Worm (Caenorhabditis elegans) whole organism, L1 larva: ENCODE data around the gene F52H2.3.
A peak's percentile ranks its signal among the peaks of the same experiment; 100 is the strongest.

Experiments used
- C04F5.9 ChIP-seq: sonication (generic microtip); optimal IDR thresholded peaks from 2 replicates; lab custom pipeline; 2016; ENCODE audit warnings: missing genetic modification characterization, missing compliant biosample characterization
- C16A3.4 ChIP-seq: fragments of 150-350 bp; optimal IDR thresholded peaks from 2 replicates; lab custom pipeline; 2014; ENCODE audit warnings: missing biosample characterization, missing genetic modification characterization
- F16B12.6 ChIP-seq: fragments of 150-350 bp; optimal IDR thresholded peaks from 2 replicates; lab custom pipeline; 2014; ENCODE audit warnings: missing biosample characterization, missing genetic modification characterization
- aly-2 ChIP-seq: fragments of 150-350 bp; optimal IDR thresholded peaks from 2 replicates; lab custom pipeline; 2014; ENCODE audit warnings: missing biosample characterization, missing genetic modification characterization
- blmp-1 ChIP-seq: fragments of 150-350 bp; optimal IDR thresholded peaks from 2 replicates; lab custom pipeline; 2014; ENCODE audit warnings: missing biosample characterization, missing genetic modification characterization
- ceh-8 ChIP-seq: fragments of 200-800 bp; sonication (Bioruptor generic); optimal IDR thresholded peaks from 2 replicates; lab custom pipeline; 2018; ENCODE audit warnings: mild to moderate bottlenecking, missing genetic modification characterization, moderate library complexity, missing compliant biosample characterization
- ceh-82 ChIP-seq, 3 experiments: fragments of 150-350 bp in 1 of 3; sonication (generic microtip) in 2 of 3; optimal IDR thresholded peaks; 2 replicates each; lab custom pipeline; 2014 to 2017; ENCODE audit warnings: missing biosample characterization in 3 of 3, missing genetic modification characterization in 3 of 3
- dsc-1 ChIP-seq: sonication (generic microtip); optimal IDR thresholded peaks from 2 replicates; lab custom pipeline; 2016; ENCODE audit warnings: mild to moderate bottlenecking, missing genetic modification characterization, missing compliant biosample characterization
- efl-1 ChIP-seq, 4 experiments: fragments of 150-350 bp; optimal IDR thresholded peaks in 3 of 4; peaks in 1 of 4; 1 replicate in 1 of 4; 2 replicates in 3 of 4; lab custom pipeline; 2014; ENCODE audit warnings: missing biosample characterization in 2 of 4, missing genetic modification characterization in 2 of 4, missing genetic modification reagents in 2 of 4
- egl-13 ChIP-seq: sonication (generic microtip); optimal IDR thresholded peaks from 2 replicates; lab custom pipeline; 2016; ENCODE audit warnings: missing genotype, missing genetic modification reagents, missing genetic modification characterization, missing compliant biosample characterization
- elt-2 ChIP-seq: sonication (generic microtip); optimal IDR thresholded peaks from 2 replicates; lab custom pipeline; 2016; ENCODE audit warnings: missing genetic modification characterization, mild to moderate bottlenecking, inconsistent platforms, missing compliant biosample characterization, missing genetic modification reagents
- ets-5 ChIP-seq: fragments of 200-800 bp; sonication (Bioruptor generic); IDR thresholded peaks from 2 replicates; pipeline ENCODE4 v1.3.6; 2022; ENCODE audit warnings: missing genetic modification characterization, missing compliant biosample characterization
- fkh-8 ChIP-seq: sonication (generic microtip); optimal IDR thresholded peaks from 2 replicates; lab custom pipeline; 2016; ENCODE audit warnings: mild to moderate bottlenecking, missing genetic modification characterization, missing compliant biosample characterization
- fos-1 ChIP-seq: fragments of 150-350 bp; optimal IDR thresholded peaks from 2 replicates; lab custom pipeline; 2014; ENCODE audit warnings: missing biosample characterization, missing genetic modification characterization
- hlh-17 ChIP-seq: fragments of 200-800 bp; sonication (Bioruptor generic); optimal IDR thresholded peaks from 2 replicates; lab custom pipeline; 2018; ENCODE audit warnings: missing genetic modification characterization, mild to moderate bottlenecking, missing compliant biosample characterization, moderate library complexity, borderline replicate concordance
- hlh-4 ChIP-seq: sonication (generic microtip); optimal IDR thresholded peaks from 2 replicates; lab custom pipeline; 2016; ENCODE audit warnings: mild to moderate bottlenecking, missing genetic modification characterization, missing compliant biosample characterization
- hpl-2 ChIP-seq: fragments of 150-350 bp; optimal IDR thresholded peaks from 2 replicates; lab custom pipeline; 2014; ENCODE audit warnings: missing biosample characterization, missing genetic modification reagents, missing genetic modification characterization
- irx-1 ChIP-seq: sonication (generic microtip); optimal IDR thresholded peaks from 2 replicates; lab custom pipeline; 2016; ENCODE audit warnings: missing genetic modification characterization, missing compliant biosample characterization
- isw-1 ChIP-seq: fragments of 200-800 bp; sonication (Bioruptor generic); IDR thresholded peaks from 2 replicates; pipeline ENCODE4 v1.3.6; 2022; ENCODE audit warnings: missing genetic modification characterization, missing compliant biosample characterization
- jun-1 ChIP-seq: fragments of 150-350 bp; optimal IDR thresholded peaks from 2 replicates; lab custom pipeline; 2014; ENCODE audit warnings: missing biosample characterization, missing genetic modification reagents, missing genetic modification characterization
- lin-14 ChIP-seq: fragments of 200-800 bp; sonication (Bioruptor generic); optimal IDR thresholded peaks from 2 replicates; lab custom pipeline; 2018; ENCODE audit warnings: mild to moderate bottlenecking, missing genetic modification characterization, moderate library complexity, missing compliant biosample characterization
- lin-35 ChIP-seq, 2 experiments: fragments of 150-350 bp; optimal IDR thresholded peaks; 2 replicates each; lab custom pipeline; 2014; ENCODE audit warnings: missing biosample characterization in 2 of 2, missing genetic modification characterization in 2 of 2, missing genetic modification reagents in 2 of 2
- lin-39 ChIP-seq: fragments of 150-350 bp; optimal IDR thresholded peaks from 2 replicates; lab custom pipeline; 2014; ENCODE audit warnings: missing biosample characterization, missing genetic modification reagents, missing genetic modification characterization
- lsy-2 ChIP-seq, 2 experiments: fragments of 150-350 bp; optimal IDR thresholded peaks; 2 replicates each; lab custom pipeline; 2014; ENCODE audit warnings: missing biosample characterization in 2 of 2, missing genetic modification characterization in 2 of 2
- mdl-1 ChIP-seq, 2 experiments: fragments of 150-350 bp; optimal IDR thresholded peaks; 2 replicates each; lab custom pipeline; 2014 to 2017; ENCODE audit warnings: missing biosample characterization in 2 of 2, missing genetic modification characterization in 2 of 2, inconsistent platforms in 1 of 2
- mep-1 ChIP-seq: fragments of 150-350 bp; optimal IDR thresholded peaks from 2 replicates; lab custom pipeline; 2014; ENCODE audit warnings: missing biosample characterization, missing genetic modification characterization
- nhr-11 ChIP-seq: fragments of 150-350 bp; optimal IDR thresholded peaks from 2 replicates; lab custom pipeline; 2014; ENCODE audit warnings: missing biosample characterization, missing genetic modification characterization
- nhr-12 ChIP-seq: sonication (generic microtip); optimal IDR thresholded peaks from 2 replicates; lab custom pipeline; 2017; ENCODE audit warnings: missing biosample characterization, missing genetic modification characterization
- nhr-20 ChIP-seq: sonication (generic microtip); optimal IDR thresholded peaks from 2 replicates; lab custom pipeline; 2016; ENCODE audit warnings: mild to moderate bottlenecking, missing genetic modification characterization, missing compliant biosample characterization
- nhr-71 ChIP-seq: sonication (generic microtip); optimal IDR thresholded peaks from 2 replicates; lab custom pipeline; 2016; ENCODE audit warnings: mild to moderate bottlenecking, missing genetic modification characterization, moderate library complexity, missing compliant biosample characterization
- nhr-85 ChIP-seq: sonication (generic microtip); peaks from one replicate; lab custom pipeline; 2016; ENCODE audit warnings: missing genetic modification characterization, inconsistent platforms, missing compliant biosample characterization
- nhr-90 ChIP-seq: sonication (generic microtip); optimal IDR thresholded peaks from 2 replicates; lab custom pipeline; 2016; ENCODE audit warnings: mild to moderate bottlenecking, missing genetic modification characterization, missing compliant biosample characterization; ENCODE audit not compliant: poor library complexity
- pag-3 ChIP-seq: sonication (generic microtip); optimal IDR thresholded peaks from 2 replicates; lab custom pipeline; 2017; ENCODE audit warnings: missing genetic modification characterization, mild to moderate bottlenecking, missing compliant biosample characterization, antibody characterized with exemption, borderline replicate concordance; ENCODE audit not compliant: insufficient read depth
- pax-3 ChIP-seq: fragments of 200-800 bp; sonication (Bioruptor generic); optimal IDR thresholded peaks from 2 replicates; lab custom pipeline; 2018; ENCODE audit warnings: mild to moderate bottlenecking, missing genetic modification characterization, moderate library complexity, missing compliant biosample characterization
- pqm-1 ChIP-seq: sonication (generic microtip); optimal IDR thresholded peaks from 3 replicates; lab custom pipeline; 2017; ENCODE audit warnings: missing biosample characterization, missing genetic modification characterization
- snpc-4 ChIP-seq: fragments of 150-350 bp; optimal IDR thresholded peaks from 2 replicates; lab custom pipeline; 2014; ENCODE audit warnings: missing biosample characterization, missing genetic modification characterization
- snu-23 ChIP-seq: sonication (generic microtip); optimal IDR thresholded peaks from 2 replicates; lab custom pipeline; 2016; ENCODE audit warnings: missing genetic modification characterization, missing compliant biosample characterization
- sptf-1 ChIP-seq: fragments of 150-350 bp; optimal IDR thresholded peaks from 2 replicates; lab custom pipeline; 2014; ENCODE audit warnings: missing biosample characterization, missing genetic modification characterization
- swsn-7 ChIP-seq: sonication (generic microtip); optimal IDR thresholded peaks from 2 replicates; lab custom pipeline; 2016; ENCODE audit warnings: missing genetic modification characterization, missing compliant biosample characterization
- tlp-1 ChIP-seq: fragments of 150-350 bp; optimal IDR thresholded peaks from 2 replicates; lab custom pipeline; 2014; ENCODE audit warnings: missing biosample characterization, missing genetic modification characterization
- unc-62 ChIP-seq: fragments of 150-350 bp; optimal IDR thresholded peaks from 2 replicates; lab custom pipeline; 2014; ENCODE audit warnings: missing biosample characterization, missing genetic modification reagents, missing genetic modification characterization
- unc-86 ChIP-seq: sonication (generic microtip); optimal IDR thresholded peaks from 2 replicates; lab custom pipeline; 2016; ENCODE audit warnings: missing genetic modification characterization, missing compliant biosample characterization
- unc-98 ChIP-seq: fragments of 200-800 bp; sonication (Bioruptor generic); IDR thresholded peaks from 2 replicates; pipeline ENCODE4 v1.3.6; 2022; ENCODE audit warnings: missing genetic modification characterization, missing compliant biosample characterization
- vab-15 ChIP-seq: sonication (generic microtip); optimal IDR thresholded peaks from 2 replicates; lab custom pipeline; 2017; ENCODE audit warnings: missing genotype, mild to moderate bottlenecking, missing genetic modification characterization, missing compliant biosample characterization
- zag-1 ChIP-seq: fragments of 150-350 bp; optimal IDR thresholded peaks from 2 replicates; lab custom pipeline; 2014; ENCODE audit warnings: missing biosample characterization, missing genetic modification characterization
- ztf-11 ChIP-seq, 2 experiments: sonication (generic microtip); optimal IDR thresholded peaks; 2 replicates each; lab custom pipeline; 2016 to 2017; ENCODE audit warnings: missing genetic modification characterization in 2 of 2, missing biosample characterization in 1 of 2, missing compliant biosample characterization in 1 of 2
- ztf-4 ChIP-seq: fragments of 150-350 bp; optimal IDR thresholded peaks from 2 replicates; lab custom pipeline; 2014; ENCODE audit warnings: missing biosample characterization, missing genetic modification characterization

The F52H2.3 gene

DNA sequence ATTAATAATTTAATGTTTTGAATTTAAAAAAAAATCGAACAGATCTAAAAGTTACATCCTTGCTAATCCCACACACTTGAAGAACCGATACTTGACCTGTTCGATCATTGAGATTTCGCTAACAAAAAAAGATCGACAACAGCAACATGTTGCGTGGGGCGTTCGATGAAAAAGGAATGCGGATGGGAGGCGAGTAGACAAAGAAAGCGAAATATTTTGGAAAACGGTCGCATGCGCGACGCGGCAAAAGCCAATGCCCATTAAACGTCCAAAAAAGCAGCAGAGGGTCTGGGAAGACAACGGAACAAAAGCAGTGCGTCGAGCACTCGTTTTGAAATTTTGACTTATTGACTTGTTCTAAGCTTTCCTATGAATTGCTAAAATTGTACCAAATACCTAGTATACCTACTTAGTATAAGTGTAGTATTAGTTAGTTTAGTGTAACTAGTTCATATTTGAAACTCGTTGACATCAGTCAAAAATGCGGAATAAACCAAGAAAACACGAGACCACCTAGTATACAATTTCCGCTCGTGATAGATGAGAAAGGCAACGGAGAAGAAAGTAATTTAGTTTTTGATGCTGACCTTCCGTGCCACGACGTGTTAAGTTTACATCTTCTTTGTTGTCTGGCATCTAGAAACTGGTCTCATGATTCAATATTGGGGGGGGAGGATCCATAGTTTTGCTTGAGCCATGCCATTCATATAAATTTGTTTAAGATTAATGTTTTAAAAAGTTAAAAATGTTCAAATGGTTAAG is 41.2 kb upstream of the F52H2.3 start (continued):
- TF ChIP-seq irx-1 (tag; lab: Kevin White, UChicago): no peak

DNA sequence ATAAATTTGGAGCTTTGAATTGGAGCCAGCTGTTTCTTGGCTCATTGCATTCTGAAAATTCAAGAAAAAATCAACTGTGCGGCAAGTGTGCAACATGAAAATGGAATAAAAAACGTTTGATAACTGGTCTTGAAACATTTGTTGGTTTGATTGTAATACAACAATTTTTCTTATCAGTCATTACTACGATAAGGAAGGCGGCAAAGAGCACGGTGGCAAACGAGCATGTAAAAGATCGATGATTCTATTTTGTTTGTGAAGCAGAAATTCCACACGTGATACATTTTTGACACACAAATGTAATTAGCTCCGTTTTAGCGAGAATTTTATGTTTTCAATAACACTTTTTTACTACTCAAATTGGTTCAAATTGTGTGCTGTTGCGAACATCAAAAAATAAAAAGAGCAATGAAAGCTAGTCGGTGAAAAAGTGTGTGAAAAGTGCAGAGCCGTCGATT is 39.7 kb upstream of the F52H2.3 start, which contains the start of gene H01M10.1:
Gene H01M10.1, minus strand, starts transcription at position 51 of the 458 bp plus-strand sequence.
- no peak for TF ChIP-seq dsc-1
- TF ChIP-seq fkh-8 (tag; lab: Kevin White, UChicago): no peak
- no peak for TF ChIP-seq nhr-90 (tag; lab: Kevin White, UChicago)
- TF ChIP-seq nhr-71: peak; percentile 34
- no peak for TF ChIP-seq ztf-11 (tag; optimal IDR thresholded peaks at IDR 0.05; lab: Kevin White, UChicago)
- no peak for TF ChIP-seq efl-1 (optimal IDR thresholded peaks at IDR 0.05; lab: Kevin White, UChicago)
- no peak for TF ChIP-seq efl-1 (GFP tag; optimal IDR thresholded peaks at IDR 0.05 in 1 of 2; lab: Kevin White, UChicago)
- peak in 1 of 2 experiments; percentile 5 for TF ChIP-seq lsy-2 (tag; optimal IDR thresholded peaks at IDR 0.05; lab: Kevin White, UChicago)
- no peak for TF ChIP-seq tlp-1
- no peak for TF ChIP-seq sptf-1 (tag; lab: Kevin White, UChicago)
- TF ChIP-seq ceh-82 (tag; optimal IDR thresholded peaks at IDR 0.05; lab: Kevin White, UChicago): no peak
- TF ChIP-seq snu-23 (GFP tag; lab: Kevin White, UChicago): no peak
- no peak for TF ChIP-seq C04F5.9 (tag; lab: Kevin White, UChicago)
- TF ChIP-seq blmp-1 (tag; lab: Kevin White, UChicago): no peak
- TF ChIP-seq nhr-11: no peak
- peak; percentile 20 for TF ChIP-seq pqm-1 (tag; lab: Kevin White, UChicago)
- TF ChIP-seq hpl-2 (GFP tag; lab: Kevin White, UChicago): no peak
- TF ChIP-seq fos-1 (tag; lab: Kevin White, UChicago): no peak
- no peak for TF ChIP-seq snpc-4 (tag; lab: Kevin White, UChicago)
- TF ChIP-seq isw-1 (GFP tag; lab: Robert Waterston, UW): no peak
- no peak for TF ChIP-seq nhr-85 (tag; lab: Kevin White, UChicago)
- no peak for TF ChIP-seq unc-86
- TF ChIP-seq lin-39 (tag; lab: Kevin White, UChicago): no peak
- TF ChIP-seq zag-1: no peak
- TF ChIP-seq jun-1: no peak
- no peak for TF ChIP-seq unc-62 (GFP tag; lab: Kevin White, UChicago)
- TF ChIP-seq elt-2: peak; percentile 94
- TF ChIP-seq hlh-17: no peak
- TF ChIP-seq pag-3: no peak
- TF ChIP-seq lin-35 (GFP tag; optimal IDR thresholded peaks at IDR 0.05; lab: Kevin White, UChicago): peak in 1 of 2 experiments; percentile 26
- peak in 1 of 2 experiments; percentile 4 for TF ChIP-seq mdl-1 (tag; optimal IDR thresholded peaks at IDR 0.05; lab: Kevin White, UChicago)
- no peak for TF ChIP-seq aly-2 (tag; lab: Kevin White, UChicago)
- no peak for TF ChIP-seq ceh-8
- TF ChIP-seq swsn-7 (tag; lab: Kevin White, UChicago): no peak
- no peak for TF ChIP-seq irx-1 (tag; lab: Kevin White, UChicago)
- no peak for TF ChIP-seq mep-1 (tag; lab: Kevin White, UChicago)
- no peak for TF ChIP-seq ets-5
- no peak for TF ChIP-seq F16B12.6
- no peak for TF ChIP-seq unc-98 (GFP tag; lab: Robert Waterston, UW)
- TF ChIP-seq lin-14 (GFP tag; lab: Kevin White, UChicago): peak; percentile 9
- no peak for TF ChIP-seq nhr-12 (tag; lab: Kevin White, UChicago)
- TF ChIP-seq pax-3 (tag; lab: Kevin White, UChicago): no peak
- no peak for TF ChIP-seq ztf-4 (tag; lab: Kevin White, UChicago)
- TF ChIP-seq vab-15: no peak
- TF ChIP-seq hlh-4 (tag; lab: Kevin White, UChicago): no peak
- TF ChIP-seq nhr-20 (tag; lab: Kevin White, UChicago): peak; percentile 31
- TF ChIP-seq C16A3.4: no peak
- TF ChIP-seq egl-13: no peak
- TF ChIP-seq, all 84 proteins: peak for 8
